Worm (Caenorhabditis elegans) whole organism, L3 larva: ENCODE results near the gene C34D4.10.
A peak's percentile ranks its signal among the peaks of the same experiment; 100 is the strongest.

Source experiments
- fos-1 ChIP-seq: fragments of 150-350 bp; optimal IDR thresholded peaks from 2 replicates; lab custom pipeline; 2014; ENCODE audit warnings: missing biosample characterization, missing genetic modification characterization
- pha-4 ChIP-seq: fragments of 150-350 bp; optimal IDR thresholded peaks from 2 replicates; lab custom pipeline; 2014; ENCODE audit warnings: missing biosample characterization, missing genetic modification reagents, missing genetic modification characterization
- ztf-11 ChIP-seq: fragments of 150-350 bp; optimal IDR thresholded peaks from 2 replicates; lab custom pipeline; 2014; ENCODE audit warnings: missing biosample characterization, missing genetic modification characterization

DNA sequence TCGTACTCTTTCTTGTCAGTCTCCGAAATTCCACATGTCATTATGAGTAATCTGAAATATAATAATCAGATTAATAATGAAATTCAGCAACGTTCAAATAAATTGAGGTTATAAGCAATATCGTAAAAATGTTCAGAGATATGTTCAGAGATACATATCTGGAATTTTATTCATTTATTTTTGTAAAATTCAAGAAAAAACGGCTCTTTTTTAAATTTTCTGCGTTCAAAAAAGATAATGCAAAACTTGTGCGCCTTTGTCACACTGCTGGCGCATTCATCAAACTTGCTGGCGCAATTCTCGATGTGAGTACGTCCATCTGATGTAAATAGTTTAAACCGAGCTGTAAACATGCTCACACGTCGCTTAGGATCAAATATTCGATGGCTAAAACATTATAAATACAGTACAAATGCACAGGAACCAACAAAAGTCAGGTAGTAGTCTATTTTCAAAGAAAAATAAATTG is 18.0 kb downstream of the C34D4.10 start, which contains the start of the genes rde-8 and ZC477.3:
- TF ChIP-seq ztf-11 (tag; lab: Kevin White, UChicago) (no peak), pha-4 (tag; lab: Kevin White, UChicago) (peak; percentile 92), fos-1 (no peak)
